Fruit fly (Drosophila melanogaster): Measurements from ENCODE around the gene otu.

Gene otu

dm6 chrX:8538993-8539392 is 49.7 kb upstream of the otu start (continued):
- TF ChIP-seq Fer2 (tag; optimal IDR thresholded peaks at IDR 0.05) = no peak
- peak; percentile 6 for TF ChIP-seq CG10267 (tag; optimal IDR thresholded peaks at IDR 0.05)
- TF ChIP-seq ranshi (GFP tag; IDR thresholded peaks at IDR 0.05) = no peak
- TF ChIP-seq ap (GFP tag; IDR thresholded peaks at IDR 0.05) = no peak
- TF ChIP-seq CG2116 (GFP tag; optimal IDR thresholded peaks at IDR 0.05) = no peak
- no peak for TF ChIP-seq CG13624 (GFP tag; optimal IDR thresholded peaks at IDR 0.05)
- no peak for TF ChIP-seq H15 (GFP tag; IDR thresholded peaks at IDR 0.05)
- TF ChIP-seq Antp (GFP tag; optimal IDR thresholded peaks at IDR 0.05) = no peak
- TF ChIP-seq pfk (GFP tag; optimal IDR thresholded peaks at IDR 0.05) = no peak
- no peak for TF ChIP-seq CG15601 (tag; optimal IDR thresholded peaks at IDR 0.05)
- no peak for TF ChIP-seq amos (GFP tag; IDR thresholded peaks at IDR 0.05; ENCODE audit: partially characterized antibody)
- TF ChIP-seq CG12299 (tag; optimal IDR thresholded peaks at IDR 0.05) = no peak
- no peak for TF ChIP-seq CG9727 (GFP tag; optimal IDR thresholded peaks at IDR 0.05)
- no peak for TF ChIP-seq schlank (tag; optimal IDR thresholded peaks at IDR 0.05)
- TF ChIP-seq slou (GFP tag; optimal IDR thresholded peaks at IDR 0.05) = no peak
- TF ChIP-seq CTCF (GFP tag; optimal IDR thresholded peaks at IDR 0.05) = no peak
- TF ChIP-seq Hey (tag; optimal IDR thresholded peaks at IDR 0.05) = no peak
- TF ChIP-seq CG1832 (GFP tag; optimal IDR thresholded peaks at IDR 0.05) = no peak
- no peak for TF ChIP-seq Ravus (GFP tag; IDR thresholded peaks at IDR 0.05)
- TF ChIP-seq CG11085 (GFP tag; IDR thresholded peaks at IDR 0.05) = no peak
- TF ChIP-seq CG2202 (tag; optimal IDR thresholded peaks at IDR 0.05) = no peak
- no peak for TF ChIP-seq emc (GFP tag; optimal IDR thresholded peaks at IDR 0.05)
- TF ChIP-seq Hsf (GFP tag; optimal IDR thresholded peaks at IDR 0.05) = peak; percentile 16
- no peak for TF ChIP-seq CG34224 (GFP tag; IDR thresholded peaks at IDR 0.05; ENCODE audit: partially characterized antibody)
- no peak for TF ChIP-seq crol (GFP tag; IDR thresholded peaks at IDR 0.05)
- no peak for TF ChIP-seq ci (GFP tag; IDR thresholded peaks at IDR 0.05)
- TF ChIP-seq corto (GFP tag; optimal IDR thresholded peaks at IDR 0.05) = no peak
- TF ChIP-seq caup (GFP tag; optimal IDR thresholded peaks at IDR 0.05; ENCODE audit: severe bottlenecking) = no peak
- TF ChIP-seq Ptx1 (GFP tag; IDR thresholded peaks at IDR 0.05) = peak; percentile 33; the same call in 1 of the 2 replicates
- no peak for TF ChIP-seq CG8281 (tag; optimal IDR thresholded peaks at IDR 0.05)
- no peak for TF ChIP-seq rib (GFP tag; IDR thresholded peaks at IDR 0.05)
- TF ChIP-seq ato (GFP tag; IDR thresholded peaks at IDR 0.05; ENCODE audit: partially characterized antibody) = no peak
- no peak for TF ChIP-seq wor (GFP tag; IDR thresholded peaks at IDR 0.05)
- TF ChIP-seq CG5953 (GFP tag; IDR thresholded peaks at IDR 0.05) = no peak
- TF ChIP-seq CG12659 (GFP tag; optimal IDR thresholded peaks at IDR 0.05) = no peak
- TF ChIP-seq bigmax (GFP tag; optimal IDR thresholded peaks at IDR 0.05) = no peak
- TF ChIP-seq CG7786 (GFP tag; optimal IDR thresholded peaks at IDR 0.05) = no peak
- TF ChIP-seq CG8388 (GFP tag; optimal IDR thresholded peaks at IDR 0.05) = no peak
- peak; percentile 34 for TF ChIP-seq Sox102F (GFP tag; optimal IDR thresholded peaks at IDR 0.05)
- TF ChIP-seq cwo (GFP tag; optimal IDR thresholded peaks at IDR 0.05) = peak; percentile 33
- TF ChIP-seq Nf-YA (GFP tag; IDR thresholded peaks at IDR 0.05) = no peak
- TF ChIP-seq CG10959 (GFP tag; IDR thresholded peaks at IDR 0.05) = no peak
- no peak for TF ChIP-seq gt (GFP tag; IDR thresholded peaks at IDR 0.05)
- no peak for TF ChIP-seq run (tag; optimal IDR thresholded peaks at IDR 0.05)
- 0 out of 3 replicates have a peak, but pooled peaks have one; percentile 40 for TF ChIP-seq dysf (GFP tag; IDR thresholded peaks at IDR 0.05)
- TF ChIP-seq Atf3 (GFP tag; optimal IDR thresholded peaks at IDR 0.05) = no peak
- TF ChIP-seq Mrtf (GFP tag; IDR thresholded peaks at IDR 0.05) = no peak
- TF ChIP-seq luna (GFP tag; optimal IDR thresholded peaks at IDR 0.05) = no peak
- TF ChIP-seq Mad (GFP tag; optimal IDR thresholded peaks at IDR 0.05) = no peak
- peak; percentile 41 for TF ChIP-seq CG11504 (tag; optimal IDR thresholded peaks at IDR 0.05)
- no peak for TF ChIP-seq usp (GFP tag; optimal IDR thresholded peaks at IDR 0.05)
- no peak for TF ChIP-seq pb (GFP tag; optimal IDR thresholded peaks at IDR 0.05)
